Worm (Caenorhabditis elegans) whole organism, L4 larva: ENCODE measurements around the gene C15H11.13.
A peak's percentile ranks its signal among the peaks of the same experiment; 100 is the strongest.

Experiments used
- D1046.2 ChIP-seq: fragments of 200-800 bp; sonication (Bioruptor generic); IDR thresholded peaks from 2 replicates; pipeline ENCODE4 v1.3.6; 2022; ENCODE audit warnings: missing genetic modification characterization, missing compliant biosample characterization
- F44E2.7 ChIP-seq: fragments of 200-800 bp; sonication (Bioruptor generic); IDR thresholded peaks from 2 replicates; pipeline ENCODE4 v2.1.2; 2022; ENCODE audit warnings: missing genetic modification characterization, missing compliant biosample characterization
- R02D3.7 ChIP-seq: fragments of 150-350 bp; sonication (generic microtip); optimal IDR thresholded peaks from 3 replicates; lab custom pipeline; 2014; ENCODE audit warnings: missing biosample characterization, missing genetic modification characterization
- Y48G9A.11 ChIP-seq: fragments of 200-800 bp; sonication (Bioruptor generic); IDR thresholded peaks from 2 replicates; pipeline ENCODE4 v1.3.6; 2022; ENCODE audit warnings: missing genetic modification reagents, missing genetic modification characterization, missing compliant biosample characterization
- ZK546.5 ChIP-seq, 2 experiments: sonication (generic microtip); optimal IDR thresholded peaks; 2 replicates each; lab custom pipeline; 2017; ENCODE audit warnings: missing biosample characterization in 2 of 2, missing genetic modification characterization in 2 of 2
- arid-1 ChIP-seq: fragments of 200-800 bp; sonication (Bioruptor generic); conservative IDR thresholded peaks from 2 replicates; pipeline ENCODE4 v1.3.6; 2022; ENCODE audit warnings: missing genetic modification reagents, missing genetic modification characterization, missing compliant biosample characterization
- ceh-28 ChIP-seq: fragments of 150-350 bp; optimal IDR thresholded peaks from 2 replicates; lab custom pipeline; 2014; ENCODE audit warnings: missing biosample characterization, missing genetic modification reagents, missing genetic modification characterization
- ces-1 ChIP-seq: fragments of 150-350 bp; sonication (generic microtip); optimal IDR thresholded peaks from 4 replicates; lab custom pipeline; 2014; ENCODE audit warnings: missing biosample characterization, missing genetic modification reagents, missing genetic modification characterization
- cey-2 ChIP-seq: sonication (generic microtip); optimal IDR thresholded peaks from 3 replicates; lab custom pipeline; 2017; ENCODE audit warnings: missing genetic modification characterization, mild to moderate bottlenecking, missing compliant biosample characterization, antibody characterized with exemption, borderline replicate concordance; ENCODE audit not compliant: insufficient read depth
- daf-16 ChIP-seq, 3 experiments: sonication (generic microtip); optimal IDR thresholded peaks; 2 replicates each; lab custom pipeline; 2016 to 2017; ENCODE audit warnings: missing genetic modification characterization in 3 of 3, missing genetic modification reagents in 3 of 3, mild to moderate bottlenecking in 2 of 3, missing compliant biosample characterization in 2 of 3, missing biosample characterization in 1 of 3, moderate library complexity in 1 of 3
- daf-8 ChIP-seq: fragments of 200-800 bp; sonication (Bioruptor generic); IDR thresholded peaks from 2 replicates; pipeline ENCODE4 v1.3.6; 2022; ENCODE audit warnings: missing genetic modification characterization, missing compliant biosample characterization
- dmd-8 ChIP-seq: fragments of 200-800 bp; sonication (Bioruptor generic); IDR thresholded peaks from 2 replicates; pipeline ENCODE4 v1.3.6; 2022; ENCODE audit warnings: missing genetic modification characterization, missing compliant biosample characterization
- hif-1 ChIP-seq, 2 experiments: sonication (generic microtip); optimal IDR thresholded peaks; 2 replicates each; lab custom pipeline; 2016 to 2017; ENCODE audit warnings: missing compliant biosample characterization in 2 of 2, missing genetic modification characterization in 2 of 2, missing genetic modification reagents in 2 of 2, missing genotype in 2 of 2, mild to moderate bottlenecking in 1 of 2
- hmg-1.1 ChIP-seq: fragments of 200-800 bp; sonication (Bioruptor generic); IDR thresholded peaks from 2 replicates; pipeline ENCODE4 v1.3.6; 2022; ENCODE audit warnings: missing genetic modification reagents, missing genetic modification characterization, missing compliant biosample characterization
- jun-1 ChIP-seq: fragments of 150-350 bp; optimal IDR thresholded peaks from 2 replicates; lab custom pipeline; 2014; ENCODE audit warnings: missing biosample characterization, missing genetic modification reagents, missing genetic modification characterization
- lin-13 ChIP-seq: fragments of 150-350 bp; optimal IDR thresholded peaks from 2 replicates; lab custom pipeline; 2014; ENCODE audit warnings: missing biosample characterization, missing genetic modification reagents, missing genetic modification characterization
- lin-38 ChIP-seq: fragments of 200-800 bp; sonication (Bioruptor generic); IDR thresholded peaks from 2 replicates; pipeline ENCODE4 v1.3.6; 2022; ENCODE audit warnings: missing genetic modification reagents, missing genetic modification characterization, missing compliant biosample characterization
- lin-39 ChIP-seq: fragments of 150-350 bp; optimal IDR thresholded peaks from 2 replicates; lab custom pipeline; 2014; ENCODE audit warnings: missing biosample characterization, missing genetic modification reagents, missing genetic modification characterization
- lsy-2 ChIP-seq, 2 experiments: fragments of 150-350 bp in 1 of 2; sonication (generic microtip) in 1 of 2; optimal IDR thresholded peaks; 2 replicates each; lab custom pipeline; 2014 to 2017; ENCODE audit warnings: missing biosample characterization in 2 of 2, missing genetic modification characterization in 2 of 2
- madf-9 ChIP-seq: fragments of 200-800 bp; sonication (Bioruptor generic); conservative IDR thresholded peaks from 2 replicates; pipeline ENCODE4 v1.3.6; 2022; ENCODE audit warnings: missing genetic modification reagents, missing genetic modification characterization, missing compliant biosample characterization
- mdl-1 ChIP-seq, 2 experiments: fragments of 150-350 bp in 1 of 2; sonication (generic microtip) in 1 of 2; optimal IDR thresholded peaks; 2 replicates each; lab custom pipeline; 2014 to 2017; ENCODE audit warnings: missing biosample characterization in 2 of 2, missing genetic modification characterization in 2 of 2
- mep-1 ChIP-seq: fragments of 150-350 bp; sonication (generic microtip); optimal IDR thresholded peaks from 3 replicates; lab custom pipeline; 2014; ENCODE audit warnings: missing biosample characterization, missing genetic modification characterization
- nhr-11 ChIP-seq: fragments of 150-350 bp; optimal IDR thresholded peaks from 2 replicates; lab custom pipeline; 2014; ENCODE audit warnings: missing biosample characterization, missing genetic modification characterization
- nhr-111 ChIP-seq: fragments of 200-800 bp; sonication (Bioruptor generic); optimal IDR thresholded peaks from 2 replicates; lab custom pipeline; 2018; ENCODE audit warnings: mild to moderate bottlenecking, missing genetic modification characterization, missing compliant biosample characterization
- nhr-237 ChIP-seq: sonication (generic microtip); optimal IDR thresholded peaks from 2 replicates; lab custom pipeline; 2017; ENCODE audit warnings: missing biosample characterization, missing genetic modification characterization
- nhr-41 ChIP-seq: fragments of 200-800 bp; sonication (Bioruptor generic); IDR thresholded peaks from 2 replicates; pipeline ENCODE4 v1.3.6; 2022; ENCODE audit warnings: missing genetic modification reagents, missing genetic modification characterization, missing compliant biosample characterization
- nhr-6 ChIP-seq: fragments of 150-350 bp; optimal IDR thresholded peaks from 2 replicates; lab custom pipeline; 2014; ENCODE audit warnings: missing biosample characterization, missing genetic modification characterization
- nhr-77 ChIP-seq: fragments of 150-350 bp; optimal IDR thresholded peaks from 2 replicates; lab custom pipeline; 2014; ENCODE audit warnings: missing biosample characterization, missing genetic modification characterization
- pha-4 ChIP-seq, 2 experiments: fragments of 150-350 bp in 1 of 2; fragments of 200-800 bp in 1 of 2; sonication (Bioruptor generic) in 1 of 2; IDR thresholded peaks in 1 of 2; optimal IDR thresholded peaks in 1 of 2; 2 replicates each; pipeline versions ENCODE4 v1.3.6 to Lab custom; 2014 to 2022; ENCODE audit warnings: missing genetic modification characterization in 2 of 2, missing genetic modification reagents in 2 of 2, missing biosample characterization in 1 of 2, missing compliant biosample characterization in 1 of 2
- pqm-1 ChIP-seq: sonication (generic microtip); optimal IDR thresholded peaks from 2 replicates; lab custom pipeline; 2017; ENCODE audit warnings: missing biosample characterization, missing genetic modification characterization
- set-16 ChIP-seq: fragments of 200-800 bp; sonication (Bioruptor generic); IDR thresholded peaks from 2 replicates; pipeline ENCODE4 v1.3.6; 2022; ENCODE audit warnings: missing genetic modification reagents, missing genetic modification characterization, missing compliant biosample characterization
- snpc-4 ChIP-seq: fragments of 150-350 bp; optimal IDR thresholded peaks from 2 replicates; lab custom pipeline; 2014; ENCODE audit warnings: missing biosample characterization, missing genetic modification characterization
- spr-1 ChIP-seq: sonication (generic microtip); optimal IDR thresholded peaks from 2 replicates; lab custom pipeline; 2016; ENCODE audit warnings: mild to moderate bottlenecking, missing genetic modification characterization, missing compliant biosample characterization
- spr-3 ChIP-seq: fragments of 200-800 bp; sonication (Bioruptor generic); optimal IDR thresholded peaks from 2 replicates; lab custom pipeline; 2018; ENCODE audit warnings: mild to moderate bottlenecking, missing genetic modification characterization, missing compliant biosample characterization
- tag-97 ChIP-seq: fragments of 200-800 bp; sonication (Bioruptor generic); IDR thresholded peaks from 2 replicates; pipeline ENCODE4 v1.3.6; 2022; ENCODE audit warnings: missing genetic modification characterization, missing compliant biosample characterization
- tra-1 ChIP-seq: fragments of 200-800 bp; sonication (Bioruptor generic); IDR thresholded peaks from 2 replicates; pipeline ENCODE4 v1.3.6; 2022; ENCODE audit warnings: missing genetic modification reagents, missing genetic modification characterization, missing compliant biosample characterization
- unc-130 ChIP-seq: sonication (generic microtip); optimal IDR thresholded peaks from 2 replicates; lab custom pipeline; 2016; ENCODE audit warnings: missing genetic modification reagents, missing genetic modification characterization, missing compliant biosample characterization
- unc-62 ChIP-seq, 3 experiments: fragments of 150-350 bp in 1 of 3; sonication (generic microtip); optimal IDR thresholded peaks in 2 of 3; peaks in 1 of 3; 1 replicate in 1 of 3; 2 replicates in 2 of 3; lab custom pipeline; 2014 to 2017; ENCODE audit warnings: missing biosample characterization in 3 of 3, missing genetic modification characterization in 3 of 3, missing genetic modification reagents in 3 of 3, missing genotype in 1 of 3
- vab-7 ChIP-seq: fragments of 200-800 bp; sonication (Bioruptor generic); IDR thresholded peaks from 2 replicates; pipeline ENCODE4 v1.3.6; 2022; ENCODE audit warnings: missing genetic modification reagents, missing genetic modification characterization, missing compliant biosample characterization
- zag-1 ChIP-seq: fragments of 150-350 bp; optimal IDR thresholded peaks from 2 replicates; lab custom pipeline; 2014; ENCODE audit warnings: missing biosample characterization, missing genetic modification characterization
- zfp-2 ChIP-seq: sonication (generic microtip); optimal IDR thresholded peaks from 2 replicates; lab custom pipeline; 2016; ENCODE audit warnings: mild to moderate bottlenecking, missing genetic modification characterization, missing compliant biosample characterization

C15H11.13 gene

DNA sequence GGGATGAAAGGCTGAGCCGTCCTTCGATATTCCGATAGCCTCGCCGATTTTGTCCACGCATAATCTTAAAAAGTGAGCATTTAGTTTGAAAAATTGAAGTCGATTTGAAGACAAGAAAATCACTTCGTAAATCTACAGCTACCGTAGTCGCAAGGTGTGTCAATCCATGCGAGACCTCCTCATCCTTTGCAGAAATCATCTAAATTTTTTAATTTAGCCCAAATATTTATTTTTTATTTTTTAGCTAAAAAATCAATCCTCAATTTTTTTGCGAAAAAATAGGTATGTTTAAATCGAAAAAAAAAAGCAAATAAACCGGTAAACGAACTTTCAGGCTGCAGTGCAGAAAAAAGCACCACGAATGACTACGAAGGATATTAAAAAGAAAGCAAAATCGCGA is 22.9 kb downstream of the C15H11.13 start, which contains the start of the genes nxf-2 and set-31:
Gene nxf-2 (minus strand): TSS at position 101 of the 400 bp plus-strand sequence.
Gene set-31 (plus strand): TSS at position 169 of the 400 bp plus-strand sequence.
- peak in 1 of 2 experiments; percentile 19 for TF ChIP-seq unc-62 (GFP tag; optimal IDR thresholded peaks at IDR 0.05 in 1 of 2; lab: Kevin White, UChicago)
- TF ChIP-seq unc-62 (tag; optimal IDR thresholded peaks at IDR 0.05; lab: Kevin White, UChicago) = no peak
- TF ChIP-seq ces-1 (GFP tag; lab: Kevin White, UChicago) = no peak
- no peak for TF ChIP-seq nhr-237 (tag; lab: Kevin White, UChicago)
- peak; percentile 39 for TF ChIP-seq R02D3.7 (tag; lab: Kevin White, UChicago)
- no peak for TF ChIP-seq nhr-11
- peak in 1 of 2 experiments; percentile 19 for TF ChIP-seq lsy-2 (tag; optimal IDR thresholded peaks at IDR 0.05; lab: Kevin White, UChicago)
- no peak for TF ChIP-seq nhr-77

DNA sequence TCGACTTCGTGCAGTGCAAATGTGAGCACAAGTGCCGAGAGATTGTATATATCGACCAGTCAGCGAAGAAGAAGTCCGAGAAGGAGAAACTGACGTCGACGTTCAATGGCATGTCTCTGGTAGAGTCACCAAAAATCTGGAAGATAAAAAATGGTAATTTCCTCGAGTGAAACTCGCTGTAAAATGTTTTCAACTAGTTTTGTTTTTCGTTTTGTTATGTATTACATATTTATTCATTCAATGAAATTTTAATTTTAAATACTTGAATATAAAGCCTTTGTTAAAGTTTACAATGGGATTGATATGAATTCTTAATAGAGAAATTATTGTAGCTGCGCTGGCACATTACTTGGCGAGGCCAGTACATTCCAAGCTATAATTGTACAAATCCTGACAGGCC is 25.0 kb downstream of the C15H11.13 start:
- no peak for TF ChIP-seq zfp-2 (tag; lab: Kevin White, UChicago)
- no peak for TF ChIP-seq snpc-4 (tag; lab: Kevin White, UChicago)
- peak; percentile 26; the same call in 1 of the 2 replicates for TF ChIP-seq lin-38 (GFP tag; lab: Robert Waterston, UW)

ce11 chrV:14421325-14421724 is 26.5 kb downstream of the C15H11.13 start, which contains the start of gene dhs-22:
dhs-22 (minus strand) TSS chrV:14421440.
- TF ChIP-seq pqm-1 (tag; lab: Kevin White, UChicago) (peak; percentile 24), mdl-1 (tag; optimal IDR thresholded peaks at IDR 0.05; lab: Kevin White, UChicago) (no peak), D1046.2 (GFP tag; lab: Robert Waterston, UW) (no peak), daf-16 (GFP tag; optimal IDR thresholded peaks at IDR 0.05; lab: Kevin White, UChicago) (no peak), daf-16 (tag; optimal IDR thresholded peaks at IDR 0.05; lab: Kevin White, UChicago) (peak; percentile 81), unc-62 (GFP tag; optimal IDR thresholded peaks at IDR 0.05 in 1 of 2; lab: Kevin White, UChicago) (no peak), unc-62 (tag; optimal IDR thresholded peaks at IDR 0.05; lab: Kevin White, UChicago) (no peak), madf-9 (GFP tag; lab: Robert Waterston, UW) (no peak), mep-1 (tag; lab: Kevin White, UChicago) (peak; percentile 36), tag-97 (GFP tag; lab: Robert Waterston, UW) (no peak), lin-38 (GFP tag; lab: Robert Waterston, UW) (0 out of 2 replicates have a peak, but pooled peaks have one; percentile 44), pha-4 (GFP tag; IDR thresholded peaks at IDR 0.05; lab: Robert Waterston, UW) (peak; percentile 49; the same call in 1 of the 2 replicates), pha-4 (tag; optimal IDR thresholded peaks at IDR 0.05; lab: Kevin White, UChicago) (no peak)

- TF ChIP-seq nhr-41 (GFP tag; lab: Robert Waterston, UW) = no peak
- TF ChIP-seq pqm-1 (tag; lab: Kevin White, UChicago) = no peak
- no peak for TF ChIP-seq daf-16 (GFP tag; optimal IDR thresholded peaks at IDR 0.05; lab: Kevin White, UChicago)
- no peak for TF ChIP-seq daf-16 (tag; optimal IDR thresholded peaks at IDR 0.05; lab: Kevin White, UChicago)
- peak; percentile 74 for TF ChIP-seq dmd-8 (GFP tag; lab: Robert Waterston, UW)
- TF ChIP-seq mdl-1 (tag; optimal IDR thresholded peaks at IDR 0.05; lab: Kevin White, UChicago) = no peak
- TF ChIP-seq F44E2.7 (GFP tag; lab: Robert Waterston, UW) = no peak
- TF ChIP-seq ZK546.5 (tag; optimal IDR thresholded peaks at IDR 0.05; lab: Kevin White, UChicago) = no peak
- TF ChIP-seq nhr-6 (tag; lab: Kevin White, UChicago) = no peak
- no peak for TF ChIP-seq daf-8
- TF ChIP-seq ceh-28 = no peak
- peak; percentile 15; the same call in 1 of the 2 replicates for TF ChIP-seq Y48G9A.11
- TF ChIP-seq vab-7 (GFP tag; lab: Robert Waterston, UW) = no peak
- no peak for TF ChIP-seq spr-1 (tag; lab: Kevin White, UChicago)
- TF ChIP-seq nhr-111 = no peak
- no peak for TF ChIP-seq lin-39 (tag; lab: Kevin White, UChicago)
- TF ChIP-seq tra-1 (GFP tag; lab: Robert Waterston, UW) = no peak
- TF ChIP-seq zag-1 (tag; lab: Kevin White, UChicago) = no peak
- TF ChIP-seq hmg-1.1 (GFP tag; lab: Robert Waterston, UW) = no peak
- no peak for TF ChIP-seq cey-2 (tag; lab: Kevin White, UChicago)
- no peak for TF ChIP-seq lin-13 (GFP tag; lab: Kevin White, UChicago)
- TF ChIP-seq hif-1 (tag; optimal IDR thresholded peaks at IDR 0.05; lab: Kevin White, UChicago) = no peak
- no peak for TF ChIP-seq tag-97 (GFP tag; lab: Robert Waterston, UW)
- TF ChIP-seq mep-1 (tag; lab: Kevin White, UChicago) = no peak
- TF ChIP-seq unc-130 (GFP tag; lab: Kevin White, UChicago) = no peak
- TF ChIP-seq jun-1 (tag; lab: Kevin White, UChicago) = no peak
- TF ChIP-seq pha-4 (GFP tag; IDR thresholded peaks at IDR 0.05; lab: Robert Waterston, UW) = 0 out of 2 replicates have a peak, but pooled peaks have one; percentile 40
- TF ChIP-seq pha-4 (tag; optimal IDR thresholded peaks at IDR 0.05; lab: Kevin White, UChicago) = no peak
- TF ChIP-seq lsy-2 (tag; optimal IDR thresholded peaks at IDR 0.05; lab: Kevin White, UChicago) = no peak
- no peak for TF ChIP-seq set-16 (GFP tag; lab: Robert Waterston, UW)
- TF ChIP-seq arid-1 = 0 out of 2 replicates have a peak, but pooled peaks have one; percentile 6
- TF ChIP-seq spr-3 = no peak
Measured at ce11 chrV:14422317-14422716, 27.5 kb downstream of the C15H11.13 start, which contains the start of gene pas-1. pas-1 (minus strand) TSS chrV:14422618.
